Fruit fly (Drosophila melanogaster) whole organism, embryonic: ENCODE data around the gene lap.
A peak's percentile ranks its signal among the peaks of the same experiment; 100 is the strongest.

ENCODE experiments used
- Bgb ChIP-seq: fragments of 200-800 bp; sonication (Bioruptor generic); IDR thresholded peaks from 2 replicates; pipeline ENCODE4 v1.3.6; 2022; ENCODE audit warnings: missing biosample characterization, missing genetic modification characterization; ENCODE audit not compliant: partially characterized antibody
- Blimp-1 ChIP-seq: fragments of 200-800 bp; sonication (Bioruptor generic); optimal IDR thresholded peaks from 3 replicates; lab custom pipeline; 2018; ENCODE audit warnings: missing biosample characterization, missing genetic modification characterization, mild to moderate bottlenecking, moderate library complexity, missing genetic modification reagents
- CG10462 ChIP-seq: fragments of 200-800 bp; sonication (Bioruptor generic); optimal IDR thresholded peaks from 2 replicates; lab custom pipeline; 2016; ENCODE audit warnings: missing biosample characterization, missing genetic modification characterization
- CG10979 ChIP-seq: fragments of 200-800 bp; sonication (Bioruptor generic); optimal IDR thresholded peaks from 2 replicates; lab custom pipeline; 2018; ENCODE audit warnings: missing biosample characterization, mild to moderate bottlenecking, missing genetic modification characterization, moderate library complexity
- CG12769 ChIP-seq: fragments of 200-800 bp; sonication (Bioruptor generic); optimal IDR thresholded peaks from 2 replicates; lab custom pipeline; 2019; ENCODE audit warnings: missing biosample characterization, mild to moderate bottlenecking, missing genetic modification characterization, moderate library complexity
- CG15269 ChIP-seq: fragments of 200-800 bp; sonication (Bioruptor generic); optimal IDR thresholded peaks from 2 replicates; lab custom pipeline; 2018; ENCODE audit warnings: missing biosample characterization, mild to moderate bottlenecking, missing genetic modification characterization, moderate library complexity
- CG1529 ChIP-seq: fragments of 200-800 bp; sonication (Bioruptor generic); optimal IDR thresholded peaks from 3 replicates; lab custom pipeline; 2018; ENCODE audit warnings: missing biosample characterization, missing genetic modification characterization
- CG15479 ChIP-seq: fragments of 200-800 bp; sonication (Bioruptor generic); optimal IDR thresholded peaks from 3 replicates; lab custom pipeline; 2019; ENCODE audit warnings: missing biosample characterization, mild to moderate bottlenecking, missing genetic modification characterization, moderate library complexity
- CG2678 ChIP-seq: fragments of 200-800 bp; sonication (Bioruptor generic); optimal IDR thresholded peaks from 3 replicates; lab custom pipeline; 2019; ENCODE audit warnings: missing biosample characterization, mild to moderate bottlenecking, missing genetic modification characterization, moderate library complexity
- CG3407 ChIP-seq: fragments of 200-800 bp; sonication (Bioruptor generic); optimal IDR thresholded peaks from 2 replicates; lab custom pipeline; 2018; ENCODE audit warnings: missing biosample characterization, mild to moderate bottlenecking, missing genetic modification characterization
- CG34224 ChIP-seq: fragments of 200-800 bp; sonication (Bioruptor generic); IDR thresholded peaks from 3 replicates; pipeline ENCODE4 v1.3.6; 2022; ENCODE audit warnings: missing biosample characterization, missing genetic modification characterization; ENCODE audit not compliant: partially characterized antibody
- CG42726 ChIP-seq: fragments of 200-800 bp; sonication (Bioruptor generic); IDR thresholded peaks from 2 replicates; pipeline ENCODE4 v1.3.6; 2022; ENCODE audit warnings: missing biosample characterization, missing genetic modification characterization; ENCODE audit not compliant: partially characterized antibody
- CG4360 ChIP-seq: fragments of 200-800 bp; sonication (Bioruptor generic); IDR thresholded peaks from 2 replicates; pipeline ENCODE4 v1.3.6; 2022; ENCODE audit warnings: missing biosample characterization, missing genetic modification characterization
- CG6654 ChIP-seq: fragments of 200-800 bp; sonication (Bioruptor generic); optimal IDR thresholded peaks from 2 replicates; lab custom pipeline; 2017; ENCODE audit warnings: missing biosample characterization, mild to moderate bottlenecking, missing genetic modification characterization
- CG9437 ChIP-seq: fragments of 200-800 bp; sonication (Bioruptor generic); optimal IDR thresholded peaks from 2 replicates; lab custom pipeline; 2018; ENCODE audit warnings: missing biosample characterization, mild to moderate bottlenecking, missing genetic modification characterization
- CG9609 ChIP-seq: fragments of 200-800 bp; sonication (Bioruptor generic); optimal IDR thresholded peaks from 3 replicates; lab custom pipeline; 2016; ENCODE audit warnings: missing biosample characterization, missing genetic modification characterization
- CoRest ChIP-seq: fragments of 200-800 bp; sonication (Bioruptor generic); optimal IDR thresholded peaks from 3 replicates; lab custom pipeline; 2018; ENCODE audit warnings: missing biosample characterization, mild to moderate bottlenecking, missing genetic modification characterization, moderate library complexity
- Dad ChIP-seq: fragments of 200-800 bp; sonication (Bioruptor generic); optimal IDR thresholded peaks from 3 replicates; lab custom pipeline; 2016; ENCODE audit warnings: missing biosample characterization, missing genetic modification characterization
- E2f1 ChIP-seq: fragments of 200-800 bp; sonication (Bioruptor generic); IDR thresholded peaks from 2 replicates; pipeline ENCODE4 v1.3.6; 2022; ENCODE audit warnings: missing biosample characterization, missing genetic modification characterization
- ERR ChIP-seq: fragments of 200-800 bp; sonication (Bioruptor generic); optimal IDR thresholded peaks from 2 replicates; lab custom pipeline; 2016; ENCODE audit warnings: missing biosample characterization, missing genetic modification characterization
- Ets65A ChIP-seq: fragments of 200-800 bp; sonication (Bioruptor generic); peaks from one replicate; lab custom pipeline; 2016; ENCODE audit warnings: missing biosample characterization, missing genetic modification characterization
- HmgD ChIP-seq: fragments of 200-800 bp; sonication (Bioruptor generic); optimal IDR thresholded peaks from 3 replicates; lab custom pipeline; 2016; ENCODE audit warnings: missing biosample characterization, missing genetic modification characterization
- Hmr ChIP-seq: fragments of 200-800 bp; sonication (Bioruptor generic); optimal IDR thresholded peaks from 3 replicates; lab custom pipeline; 2017; ENCODE audit warnings: mild to moderate bottlenecking, missing biosample characterization, missing genetic modification reagents, missing genetic modification characterization
- Lim3 ChIP-seq: fragments of 200-800 bp; sonication (Bioruptor generic); IDR thresholded peaks from 2 replicates; pipeline ENCODE4 v1.3.6; 2022; ENCODE audit warnings: missing biosample characterization, missing genetic modification characterization
- Mad ChIP-seq: fragments of 200-800 bp; sonication (Bioruptor generic); optimal IDR thresholded peaks from 2 replicates; lab custom pipeline; 2016; ENCODE audit warnings: missing biosample characterization, missing genetic modification characterization
- Med ChIP-seq: fragments of 200-800 bp; sonication (Bioruptor generic); peaks from one replicate; lab custom pipeline; 2016; ENCODE audit warnings: missing biosample characterization, missing genetic modification characterization, mild to moderate bottlenecking, inconsistent platforms, moderate library complexity
- YL-1 ChIP-seq: fragments of 200-800 bp; sonication (Bioruptor generic); optimal IDR thresholded peaks from 3 replicates; lab custom pipeline; 2017; ENCODE audit warnings: missing biosample characterization, mild to moderate bottlenecking, missing genetic modification characterization
- al ChIP-seq: fragments of 200-800 bp; sonication (Bioruptor generic); IDR thresholded peaks from 2 replicates; pipeline ENCODE4 v1.3.6; 2022; ENCODE audit warnings: missing biosample characterization, missing genetic modification characterization
- crol ChIP-seq: fragments of 200-800 bp; sonication (Bioruptor generic); IDR thresholded peaks from 2 replicates; pipeline ENCODE4 v1.3.6; 2022; ENCODE audit warnings: missing biosample characterization, missing genetic modification characterization
- cwo ChIP-seq: fragments of 200-800 bp; sonication (Bioruptor generic); optimal IDR thresholded peaks from 3 replicates; lab custom pipeline; 2017; ENCODE audit warnings: missing biosample characterization, missing genetic modification characterization, mild to moderate bottlenecking, moderate library complexity, missing genetic modification reagents
- dimm ChIP-seq: fragments of 200-800 bp; sonication (Bioruptor generic); IDR thresholded peaks from 2 replicates; pipeline ENCODE4 v1.3.6; 2022; ENCODE audit warnings: missing biosample characterization, missing genetic modification characterization
- exex ChIP-seq: fragments of 200-800 bp; sonication (Bioruptor generic); optimal IDR thresholded peaks from 4 replicates; lab custom pipeline; 2018; ENCODE audit warnings: missing biosample characterization, mild to moderate bottlenecking, missing genetic modification characterization, moderate library complexity
- eyg ChIP-seq: fragments of 200-800 bp; sonication (Bioruptor generic); optimal IDR thresholded peaks from 3 replicates; lab custom pipeline; 2016; ENCODE audit warnings: missing biosample characterization, missing genetic modification characterization
- gt ChIP-seq: fragments of 200-800 bp; sonication (Bioruptor generic); IDR thresholded peaks from 2 replicates; pipeline ENCODE4 v1.3.6; 2022; ENCODE audit warnings: missing biosample characterization, missing genetic modification characterization
- kay ChIP-seq: fragments of 200-800 bp; sonication (Bioruptor generic); optimal IDR thresholded peaks from 2 replicates; lab custom pipeline; 2016; ENCODE audit warnings: missing biosample characterization, missing genetic modification characterization
- klu ChIP-seq: fragments of 200-800 bp; sonication (Bioruptor generic); IDR thresholded peaks from 2 replicates; pipeline ENCODE4 v1.3.6; 2022; ENCODE audit warnings: missing biosample characterization, missing genetic modification characterization
- kni ChIP-seq: fragments of 200-800 bp; sonication (Bioruptor generic); optimal IDR thresholded peaks from 3 replicates; lab custom pipeline; 2017; ENCODE audit warnings: mild to moderate bottlenecking, missing biosample characterization, missing genetic modification reagents, missing genetic modification characterization
- lbe ChIP-seq: fragments of 200-800 bp; sonication (Bioruptor generic); optimal IDR thresholded peaks from 2 replicates; lab custom pipeline; 2016; ENCODE audit warnings: missing biosample characterization, mild to moderate bottlenecking, missing genetic modification characterization
- org-1 ChIP-seq: fragments of 200-800 bp; sonication (Bioruptor generic); optimal IDR thresholded peaks from 2 replicates; lab custom pipeline; 2017; ENCODE audit warnings: missing biosample characterization, missing genetic modification characterization
- run ChIP-seq: fragments of 200-800 bp; sonication (Bioruptor generic); optimal IDR thresholded peaks from 3 replicates; lab custom pipeline; 2018; ENCODE audit warnings: missing biosample characterization, mild to moderate bottlenecking, missing genetic modification characterization
- scrt ChIP-seq: fragments of 200-800 bp; sonication (Bioruptor generic); optimal IDR thresholded peaks from 2 replicates; lab custom pipeline; 2018; ENCODE audit warnings: missing biosample characterization, mild to moderate bottlenecking, missing genetic modification characterization, moderate library complexity
- sd ChIP-seq: fragments of 200-800 bp; sonication (Bioruptor generic); optimal IDR thresholded peaks from 3 replicates; lab custom pipeline; 2018; ENCODE audit warnings: missing biosample characterization, mild to moderate bottlenecking, missing genetic modification characterization, moderate library complexity
- unc-4 ChIP-seq: fragments of 200-800 bp; sonication (Bioruptor generic); IDR thresholded peaks from 2 replicates; pipeline ENCODE4 v1.3.6; 2022; ENCODE audit warnings: missing biosample characterization, missing genetic modification characterization; ENCODE audit not compliant: partially characterized antibody
- wdn ChIP-seq: fragments of 200-800 bp; sonication (Bioruptor generic); IDR thresholded peaks from 2 replicates; pipeline ENCODE4 v1.3.6; 2022; ENCODE audit warnings: missing biosample characterization, missing genetic modification characterization
- yki ChIP-seq: fragments of >200 bp; optimal IDR thresholded peaks from 3 replicates; lab custom pipeline; 2018
- zen ChIP-seq: fragments of 200-800 bp; sonication (Bioruptor generic); optimal IDR thresholded peaks from 3 replicates; lab custom pipeline; 2018; ENCODE audit warnings: missing biosample characterization, mild to moderate bottlenecking, missing genetic modification characterization, moderate library complexity
- zf30C ChIP-seq: fragments of 200-800 bp; sonication (Bioruptor generic); optimal IDR thresholded peaks from 3 replicates; lab custom pipeline; 2018; ENCODE audit warnings: missing biosample characterization, mild to moderate bottlenecking, missing genetic modification characterization

lap gene

DNA sequence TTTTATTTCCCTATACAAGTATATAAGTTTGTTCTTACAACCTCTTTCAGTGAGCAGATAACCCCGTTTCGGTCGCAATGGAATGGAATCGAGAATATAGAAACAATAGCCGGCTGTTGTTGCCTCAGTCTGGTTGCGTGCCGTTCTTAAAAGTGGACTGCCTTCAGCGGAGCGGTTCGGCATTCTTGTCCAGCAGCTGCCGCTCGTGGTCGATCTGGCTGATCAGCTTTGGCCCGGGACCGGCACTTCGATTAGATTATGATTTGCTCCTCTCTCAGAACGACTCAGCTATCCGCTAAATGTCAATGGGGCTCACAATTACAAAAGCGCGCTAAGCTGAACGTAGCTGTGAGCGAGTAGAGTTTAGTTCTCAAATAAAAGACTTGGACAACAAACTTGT, 29.7 kb upstream of the lap start (continued):
- TF ChIP-seq CG12769 (peak; percentile 43), cwo (GFP tag; lab: Kevin White, UChicago) (no peak), CG10462 (GFP tag; lab: Kevin White, UChicago) (no peak), CoRest (tag; lab: Kevin White, UChicago) (no peak), scrt (no peak), al (GFP tag; lab: Robert Waterston, UW) (no peak), Med (GFP tag; lab: Kevin White, UChicago) (peak; percentile 30), yki (lab: Kevin White, UChicago) (no peak), YL-1 (GFP tag; lab: Kevin White, UChicago) (no peak), E2f1 (GFP tag; lab: Robert Waterston, UW) (no peak), Mad (GFP tag; lab: Kevin White, UChicago) (no peak), CG6654 (GFP tag; lab: Kevin White, UChicago) (no peak), wdn (GFP tag; lab: Robert Waterston, UW) (no peak), CG9437 (GFP tag; lab: Kevin White, UChicago) (no peak), CG3407 (GFP tag; lab: Kevin White, UChicago) (no peak), sd (tag; lab: Kevin White, UChicago) (peak; percentile 67), unc-4 (GFP tag; lab: Robert Waterston, UW) (no peak), klu (GFP tag; lab: Robert Waterston, UW) (no peak), CG9609 (GFP tag; lab: Kevin White, UChicago) (no peak), HmgD (no peak), kay (GFP tag; lab: Kevin White, UChicago) (no peak), eyg (GFP tag; lab: Kevin White, UChicago) (no peak), exex (tag; lab: Kevin White, UChicago) (no peak), org-1 (GFP tag; lab: Kevin White, UChicago) (no peak), CG10979 (no peak)
- TF ChIP-seq, all 482 proteins: peak for 6

dm6 chr3R:7159615-7160014, 27.2 kb upstream of the lap start:
- TF ChIP-seq Ets65A (peak; percentile 32), Med (GFP tag; lab: Kevin White, UChicago) (peak; percentile 44), dimm (GFP tag; lab: Robert Waterston, UW) (no peak), Bgb (GFP tag; lab: Robert Waterston, UW) (no peak), kni (GFP tag; lab: Kevin White, UChicago) (peak; percentile 19), Blimp-1 (GFP tag; lab: Kevin White, UChicago) (peak; percentile 96), zf30C (GFP tag; lab: Kevin White, UChicago) (peak; percentile 13)

DNA sequence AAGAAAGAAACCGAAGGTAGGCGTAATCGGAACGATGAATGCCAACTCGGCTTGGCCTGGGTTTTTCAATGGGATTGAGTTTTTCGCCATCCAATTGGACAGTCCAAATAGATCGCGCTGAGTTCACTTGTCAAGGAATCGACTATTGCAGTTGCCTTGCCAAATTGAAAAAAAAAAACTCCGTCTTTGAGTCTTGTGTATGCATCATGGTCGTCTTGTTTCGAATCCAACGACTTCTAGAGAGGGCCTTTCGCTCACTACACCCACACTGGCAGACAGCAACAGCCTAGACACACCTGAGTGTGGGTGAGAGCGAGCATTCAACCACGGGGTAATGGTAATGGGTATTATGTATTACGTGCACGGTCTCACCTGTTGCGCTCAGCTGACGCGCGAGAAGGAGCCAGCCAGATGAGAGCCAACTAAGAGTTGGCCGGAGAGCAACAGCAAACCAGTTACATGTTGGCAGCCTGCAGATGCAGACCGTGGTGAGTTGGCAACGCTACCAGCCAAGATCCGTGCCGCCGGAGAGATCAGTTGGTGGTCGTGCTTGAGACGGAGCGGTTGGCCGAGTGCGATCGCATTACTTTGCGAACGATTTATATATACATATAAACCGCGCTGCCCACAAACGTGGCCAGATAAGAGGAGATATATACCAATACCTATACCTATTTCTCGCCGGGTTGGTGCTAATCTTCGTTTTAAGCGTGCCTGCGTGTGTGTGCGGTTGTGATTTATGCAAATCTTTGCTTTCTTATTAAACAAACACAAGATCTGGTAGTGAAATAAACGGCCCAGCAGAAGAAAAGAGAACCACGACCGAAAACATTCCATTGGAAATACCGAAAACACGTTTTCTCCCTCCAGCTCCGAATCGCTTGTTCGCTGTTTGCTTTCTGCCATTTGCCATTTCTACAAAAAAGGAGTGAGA, 24.2 kb upstream of the lap start, which contains the start of gene sas:
sas (plus strand) TSS at position 453 of the 934 bp plus-strand sequence.
- TF ChIP-seq CG4360 (GFP tag; lab: Robert Waterston, UW), result peak; percentile 9; the same call in 1 of the 2 replicates
- TF ChIP-seq CG2678 (tag; lab: Kevin White, UChicago), result no peak
- TF ChIP-seq Dad (GFP tag; lab: Kevin White, UChicago), result peak; percentile 5
- TF ChIP-seq ERR (GFP tag; lab: Kevin White, UChicago), result no peak
- TF ChIP-seq CG42726 (GFP tag; lab: Robert Waterston, UW), result no peak
- no peak for TF ChIP-seq CG34224 (GFP tag; lab: Robert Waterston, UW)
- TF ChIP-seq Lim3 (GFP tag; lab: Robert Waterston, UW), result no peak
- no peak for TF ChIP-seq CG15269 (tag; lab: Kevin White, UChicago)
- peak; percentile 47 for TF ChIP-seq CG15479 (GFP tag; lab: Kevin White, UChicago)
- TF ChIP-seq zen, result peak; percentile 36
- no peak for TF ChIP-seq Hmr (GFP tag; lab: Kevin White, UChicago)
- TF ChIP-seq lbe (GFP tag; lab: Kevin White, UChicago), result no peak
- no peak for TF ChIP-seq gt (GFP tag; lab: Robert Waterston, UW)
- no peak for TF ChIP-seq crol (GFP tag; lab: Robert Waterston, UW)
- no peak for TF ChIP-seq CG1529 (GFP tag; lab: Kevin White, UChicago)
- no peak for TF ChIP-seq run (tag; lab: Kevin White, UChicago)
